Fruit fly (Drosophila melanogaster): Measurements from ENCODE around the gene CG18477.

The CG18477 gene

DNA sequence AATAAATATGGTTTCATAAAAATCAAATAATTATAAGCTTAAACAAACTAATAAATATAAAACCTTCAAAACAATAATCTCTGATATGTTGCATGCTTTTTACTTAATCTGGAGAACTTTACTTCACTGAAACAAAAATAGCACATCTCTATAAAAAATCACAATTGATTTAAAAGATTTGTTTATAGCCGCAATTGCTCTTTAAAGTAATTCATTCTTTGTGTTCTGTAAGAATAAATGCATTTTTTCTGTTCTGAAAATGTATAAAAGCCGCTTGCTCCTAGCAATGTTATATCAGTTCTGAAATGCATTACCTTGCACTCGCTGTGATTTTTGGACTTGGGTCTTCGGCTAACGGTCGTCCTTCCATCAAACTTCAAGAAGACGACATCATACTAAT, 44.1 kb upstream of the CG18477 start, which contains the start of gene CG11865:
TSS of gene CG11865 (plus strand) at position 301 of the 400 bp plus-strand sequence.
- TF ChIP-seq HLH106 (tag; optimal IDR thresholded peaks at IDR 0.05): no peak
- TF ChIP-seq rgr (GFP tag; optimal IDR thresholded peaks at IDR 0.05): no peak
- TF ChIP-seq Abd-B (GFP tag; optimal IDR thresholded peaks at IDR 0.05): no peak
- no peak for TF ChIP-seq sage (GFP tag; optimal IDR thresholded peaks at IDR 0.05)
- TF ChIP-seq fru (GFP tag; optimal IDR thresholded peaks at IDR 0.05): no peak
- TF ChIP-seq CrebA (GFP tag; optimal IDR thresholded peaks at IDR 0.05; ENCODE audit: borderline replicate concordance): no peak
- TF ChIP-seq Vsx2 (GFP tag; optimal IDR thresholded peaks at IDR 0.05; ENCODE audit: partially characterized antibody): no peak
- TF ChIP-seq Sp1 (GFP tag; optimal IDR thresholded peaks at IDR 0.05): no peak
- no peak for TF ChIP-seq CG9705 (GFP tag; optimal IDR thresholded peaks at IDR 0.05)
- TF ChIP-seq dl (GFP tag; optimal IDR thresholded peaks at IDR 0.05; ENCODE audit: insufficient read depth in 1 of 2, partially characterized antibody in 2 of 2): no peak
- TF ChIP-seq Dif (GFP tag; optimal IDR thresholded peaks at IDR 0.05; ENCODE audit: partially characterized antibody): no peak
- no peak for TF ChIP-seq woc (GFP tag; optimal IDR thresholded peaks at IDR 0.05)
- no peak for TF ChIP-seq foxo (GFP tag; optimal IDR thresholded peaks at IDR 0.05)
- TF ChIP-seq sv (GFP tag; optimal IDR thresholded peaks at IDR 0.05): no peak
- no peak for TF ChIP-seq h (GFP tag; optimal IDR thresholded peaks at IDR 0.05)
- no peak for TF ChIP-seq br (GFP tag; optimal IDR thresholded peaks at IDR 0.05)
- no peak for TF ChIP-seq jim (GFP tag; optimal IDR thresholded peaks at IDR 0.05)

DNA sequence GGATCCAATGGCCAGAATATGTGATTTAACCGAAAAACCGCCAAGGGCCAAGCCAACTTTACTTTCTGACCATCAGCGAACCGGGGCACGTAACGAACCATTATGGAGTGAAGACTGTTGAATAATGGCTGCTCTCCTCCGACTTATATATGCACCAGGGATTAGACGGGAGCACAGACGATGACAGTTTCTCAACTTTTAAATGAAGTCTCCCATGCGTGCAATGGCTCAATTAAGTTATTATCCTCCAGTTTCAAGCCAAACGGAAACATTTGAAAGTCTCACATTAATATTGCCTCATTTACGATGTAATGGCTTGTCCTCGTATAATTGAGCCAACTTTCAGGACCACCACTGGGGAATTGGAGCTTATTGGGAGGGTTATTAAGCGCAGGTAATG, 37.4 kb upstream of the CG18477 start, which contains the start of gene Or35a:
TSS of gene Or35a (minus strand) at position 101 of the 400 bp plus-strand sequence.
- TF ChIP-seq dsf (GFP tag; optimal IDR thresholded peaks at IDR 0.05; ENCODE audit: borderline replicate concordance): no peak
- no peak for TF ChIP-seq OdsH (GFP tag; optimal IDR thresholded peaks at IDR 0.05)
- no peak for TF ChIP-seq Myc (optimal IDR thresholded peaks at IDR 0.05)
- TF ChIP-seq GATAd (GFP tag; optimal IDR thresholded peaks at IDR 0.05): no peak
- TF ChIP-seq fru (GFP tag; optimal IDR thresholded peaks at IDR 0.05): no peak
- no peak for TF ChIP-seq Abd-B (GFP tag; optimal IDR thresholded peaks at IDR 0.05)
- TF ChIP-seq h (GFP tag; optimal IDR thresholded peaks at IDR 0.05): no peak
- TF ChIP-seq CG32264 (GFP tag; optimal IDR thresholded peaks at IDR 0.05): no peak

- TF ChIP-seq CG9705 (GFP tag; optimal IDR thresholded peaks at IDR 0.05) (no peak), jim (GFP tag; optimal IDR thresholded peaks at IDR 0.05) (no peak), Rel (GFP tag; optimal IDR thresholded peaks at IDR 0.05) (no peak), Rel (tag; optimal IDR thresholded peaks at IDR 0.05) (no peak), ey (GFP tag; optimal IDR thresholded peaks at IDR 0.05) (no peak), br (GFP tag; optimal IDR thresholded peaks at IDR 0.05) (no peak), dl (GFP tag; optimal IDR thresholded peaks at IDR 0.05; ENCODE audit: insufficient read depth in 1 of 2, partially characterized antibody in 2 of 2) (no peak), rgr (GFP tag; optimal IDR thresholded peaks at IDR 0.05) (no peak), dmrt93B (GFP tag; optimal IDR thresholded peaks at IDR 0.05) (no peak), GATAd (GFP tag; optimal IDR thresholded peaks at IDR 0.05) (no peak), woc (GFP tag; optimal IDR thresholded peaks at IDR 0.05) (no peak), Sp1 (GFP tag; optimal IDR thresholded peaks at IDR 0.05) (no peak), foxo (GFP tag; optimal IDR thresholded peaks at IDR 0.05) (no peak), sv (GFP tag; optimal IDR thresholded peaks at IDR 0.05) (no peak), h (GFP tag; optimal IDR thresholded peaks at IDR 0.05) (no peak), Dif (GFP tag; optimal IDR thresholded peaks at IDR 0.05; ENCODE audit: partially characterized antibody) (no peak), sage (GFP tag; optimal IDR thresholded peaks at IDR 0.05) (no peak)
Measured at dm6 chr2L:15628378-15628777, 32.5 kb upstream of the CG18477 start, which contains the start of gene CG7631. Gene CG7631 (plus strand): TSS chr2L:15628678.

DNA sequence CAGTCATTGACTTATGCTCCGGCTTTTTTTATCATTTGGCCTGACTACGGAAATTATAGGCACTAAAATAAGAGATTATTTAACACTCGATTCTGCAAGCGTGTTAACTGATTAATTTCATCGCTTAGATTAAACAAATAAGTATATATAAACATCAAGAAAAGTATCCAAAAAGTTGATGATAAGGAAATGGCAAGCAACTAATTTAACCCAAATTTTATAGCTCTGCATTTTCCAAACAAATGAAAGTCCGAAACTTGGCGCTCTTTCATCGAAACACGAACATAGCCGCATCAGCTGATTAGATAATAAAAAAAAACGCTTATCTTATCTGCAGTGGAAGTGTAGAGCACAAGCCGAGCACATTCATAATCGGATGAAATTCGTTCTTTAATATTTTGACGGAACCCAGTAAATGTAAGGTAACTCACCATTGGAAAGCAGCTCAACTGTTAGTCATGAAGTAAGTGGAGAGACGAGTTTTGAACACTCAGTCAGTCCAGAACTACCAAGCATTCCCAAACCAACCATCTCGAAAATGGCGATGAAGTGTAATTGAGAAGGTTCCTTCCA, 31.2 kb upstream of the CG18477 start, which contains the start of gene CG18480:
TSS of gene CG18480 (plus strand) at position 407 of the 573 bp plus-strand sequence.
- peak in 1 of 2 experiments; percentile 82 for TF ChIP-seq foxo (GFP tag; optimal IDR thresholded peaks at IDR 0.05)
- TF ChIP-seq br (GFP tag; optimal IDR thresholded peaks at IDR 0.05): peak; percentile 66
- peak; percentile 54 for TF ChIP-seq HLH106 (tag; optimal IDR thresholded peaks at IDR 0.05)
- peak; percentile 6 for TF ChIP-seq dmrt93B (GFP tag; optimal IDR thresholded peaks at IDR 0.05)
- no peak for TF ChIP-seq sv (GFP tag; optimal IDR thresholded peaks at IDR 0.05)
- no peak for TF ChIP-seq dl (GFP tag; optimal IDR thresholded peaks at IDR 0.05; ENCODE audit: insufficient read depth in 1 of 2, partially characterized antibody in 2 of 2)
- peak; percentile 16 for TF ChIP-seq tai (GFP tag; optimal IDR thresholded peaks at IDR 0.05)
- TF ChIP-seq Abd-B (GFP tag; optimal IDR thresholded peaks at IDR 0.05): no peak
- TF ChIP-seq CrebA (GFP tag; optimal IDR thresholded peaks at IDR 0.05; ENCODE audit: borderline replicate concordance): no peak
- no peak for TF ChIP-seq lola (GFP tag; optimal IDR thresholded peaks at IDR 0.05)
- peak; percentile 68 for TF ChIP-seq ey (GFP tag; optimal IDR thresholded peaks at IDR 0.05)
- peak; percentile 48 for TF ChIP-seq Sp1 (GFP tag; optimal IDR thresholded peaks at IDR 0.05)
- no peak for TF ChIP-seq N (GFP tag; optimal IDR thresholded peaks at IDR 0.05)
- TF ChIP-seq rgr (GFP tag; optimal IDR thresholded peaks at IDR 0.05): peak; percentile 76
- peak; percentile 79 for TF ChIP-seq h (GFP tag; optimal IDR thresholded peaks at IDR 0.05)
- TF ChIP-seq Jra (GFP tag; optimal IDR thresholded peaks at IDR 0.05): peak; percentile 64
- TF ChIP-seq Hnf4 (GFP tag; optimal IDR thresholded peaks at IDR 0.05): peak; percentile 57
- TF ChIP-seq fru (GFP tag; optimal IDR thresholded peaks at IDR 0.05): peak; percentile 74
- no peak for TF ChIP-seq Dif (GFP tag; optimal IDR thresholded peaks at IDR 0.05; ENCODE audit: partially characterized antibody)
- peak; percentile 35 for TF ChIP-seq Hr83 (GFP tag; optimal IDR thresholded peaks at IDR 0.05; ENCODE audit: poor library complexity, severe bottlenecking)
- TF ChIP-seq woc (GFP tag; optimal IDR thresholded peaks at IDR 0.05): peak; percentile 48
- TF ChIP-seq usp (GFP tag; optimal IDR thresholded peaks at IDR 0.05): no peak
- TF ChIP-seq OdsH (GFP tag; optimal IDR thresholded peaks at IDR 0.05): peak; percentile 59
- TF ChIP-seq Mio (GFP tag; optimal IDR thresholded peaks at IDR 0.05): no peak
- TF ChIP-seq pan (optimal IDR thresholded peaks at IDR 0.05): no peak
- no peak for TF ChIP-seq psq (GFP tag; optimal IDR thresholded peaks at IDR 0.05)
- TF ChIP-seq Vsx2 (GFP tag; optimal IDR thresholded peaks at IDR 0.05; ENCODE audit: partially characterized antibody): no peak
- TF ChIP-seq brk (GFP tag; optimal IDR thresholded peaks at IDR 0.05): peak; percentile 58

Data from whole organism, wandering third instar larva.